Fruit fly (Drosophila melanogaster) whole organism, embryonic: ENCODE measurements around the gene Alh.

Source experiments
- Ada2b ChIP-seq: fragments of 200-800 bp; sonication (Bioruptor generic); IDR thresholded peaks from 2 replicates; pipeline ENCODE4 v1.3.6; 2022; ENCODE audit warnings: missing biosample characterization, missing genetic modification characterization
- Atf3 ChIP-seq: fragments of 200-800 bp; sonication (Bioruptor generic); optimal IDR thresholded peaks from 3 replicates; lab custom pipeline; 2016; ENCODE audit warnings: missing biosample characterization, missing genetic modification characterization
- C15 ChIP-seq: fragments of 200-800 bp; sonication (Bioruptor generic); IDR thresholded peaks from 3 replicates; pipeline ENCODE4 v1.3.6; 2022; ENCODE audit warnings: missing biosample characterization, missing genetic modification characterization
- CG10274 ChIP-seq: fragments of 200-800 bp; sonication (Bioruptor generic); optimal IDR thresholded peaks from 3 replicates; lab custom pipeline; 2017; ENCODE audit warnings: missing biosample characterization, mild to moderate bottlenecking, missing genetic modification characterization
- CG11504 ChIP-seq: fragments of 200-800 bp; sonication (Bioruptor generic); optimal IDR thresholded peaks from 3 replicates; lab custom pipeline; 2019; ENCODE audit warnings: missing biosample characterization, mild to moderate bottlenecking, missing genetic modification characterization, moderate library complexity
- CG12219 ChIP-seq: fragments of 200-800 bp; sonication (Bioruptor generic); optimal IDR thresholded peaks from 3 replicates; lab custom pipeline; 2018; ENCODE audit warnings: missing biosample characterization, mild to moderate bottlenecking, missing genetic modification characterization
- CG12299 ChIP-seq: fragments of 200-800 bp; sonication (Bioruptor generic); optimal IDR thresholded peaks from 2 replicates; lab custom pipeline; 2018; ENCODE audit warnings: missing biosample characterization, mild to moderate bottlenecking, missing genetic modification characterization
- CG14014 ChIP-seq: fragments of 200-800 bp; sonication (Bioruptor generic); IDR thresholded peaks from 2 replicates; pipeline ENCODE4 v1.3.6; 2022; ENCODE audit warnings: missing biosample characterization, missing genetic modification characterization
- CG14441 ChIP-seq: fragments of 200-800 bp; sonication (Bioruptor generic); IDR thresholded peaks from 2 replicates; pipeline ENCODE4 v1.3.6; 2022; ENCODE audit warnings: missing biosample characterization, missing genetic modification characterization
- CG15011 ChIP-seq: fragments of 200-800 bp; sonication (Bioruptor generic); optimal IDR thresholded peaks from 3 replicates; lab custom pipeline; 2018; ENCODE audit warnings: missing biosample characterization, mild to moderate bottlenecking, missing genetic modification characterization
- CG15479 ChIP-seq: fragments of 200-800 bp; sonication (Bioruptor generic); optimal IDR thresholded peaks from 3 replicates; lab custom pipeline; 2019; ENCODE audit warnings: missing biosample characterization, mild to moderate bottlenecking, missing genetic modification characterization, moderate library complexity
- CG15696 ChIP-seq: fragments of 200-800 bp; sonication (Bioruptor generic); optimal IDR thresholded peaks from 2 replicates; lab custom pipeline; 2019; ENCODE audit warnings: missing biosample characterization, mild to moderate bottlenecking, missing genetic modification characterization, moderate library complexity
- CG1603 ChIP-seq: fragments of 200-800 bp; sonication (Bioruptor generic); optimal IDR thresholded peaks from 2 replicates; lab custom pipeline; 2019; ENCODE audit warnings: missing biosample characterization, mild to moderate bottlenecking, missing genetic modification characterization, moderate library complexity
- CG17568 ChIP-seq: fragments of 200-800 bp; sonication (Bioruptor generic); optimal IDR thresholded peaks from 2 replicates; lab custom pipeline; 2018; ENCODE audit warnings: missing biosample characterization, mild to moderate bottlenecking, missing genetic modification characterization, moderate library complexity
- CG18619 ChIP-seq: fragments of 200-800 bp; sonication (Bioruptor generic); optimal IDR thresholded peaks from 3 replicates; lab custom pipeline; 2017; ENCODE audit warnings: missing biosample characterization, mild to moderate bottlenecking, missing genetic modification characterization
- CG2202 ChIP-seq: fragments of 200-800 bp; sonication (Bioruptor generic); optimal IDR thresholded peaks from 2 replicates; lab custom pipeline; 2018; ENCODE audit warnings: missing biosample characterization, mild to moderate bottlenecking, missing genetic modification characterization
- CG30020 ChIP-seq: fragments of 200-800 bp; optimal IDR thresholded peaks from 2 replicates; lab custom pipeline; 2019; ENCODE audit warnings: missing biosample characterization, mild to moderate bottlenecking, missing genetic modification characterization, moderate library complexity
- CG3065 ChIP-seq: fragments of 200-800 bp; sonication (Bioruptor generic); optimal IDR thresholded peaks from 2 replicates; lab custom pipeline; 2016; ENCODE audit warnings: missing biosample characterization, missing genetic modification characterization
- CG32767 ChIP-seq: fragments of 200-800 bp; sonication (Bioruptor generic); IDR thresholded peaks from 2 replicates; pipeline ENCODE4 v1.3.6; 2022; ENCODE audit warnings: missing biosample characterization, missing genetic modification characterization
- CG34224 ChIP-seq: fragments of 200-800 bp; sonication (Bioruptor generic); IDR thresholded peaks from 3 replicates; pipeline ENCODE4 v1.3.6; 2022; ENCODE audit warnings: missing biosample characterization, missing genetic modification characterization; ENCODE audit not compliant: partially characterized antibody
- CG34376 ChIP-seq: fragments of 200-800 bp; sonication (Bioruptor generic); optimal IDR thresholded peaks from 2 replicates; lab custom pipeline; 2018; ENCODE audit warnings: missing biosample characterization, mild to moderate bottlenecking, missing genetic modification characterization
- CG3995 ChIP-seq: fragments of 200-800 bp; sonication (Bioruptor generic); optimal IDR thresholded peaks from 3 replicates; lab custom pipeline; 2016; ENCODE audit warnings: missing biosample characterization, missing genetic modification characterization
- CG7839 ChIP-seq: fragments of 200-800 bp; sonication (Bioruptor generic); optimal IDR thresholded peaks from 3 replicates; lab custom pipeline; 2018; ENCODE audit warnings: missing biosample characterization, mild to moderate bottlenecking, missing genetic modification characterization, moderate library complexity
- CG8290 ChIP-seq, 3 experiments: fragments of 200-800 bp; sonication (Bioruptor generic); optimal IDR thresholded peaks; 2 replicates each; lab custom pipeline; 2016 to 2019; ENCODE audit warnings: missing biosample characterization in 3 of 3, missing genetic modification characterization in 3 of 3, mild to moderate bottlenecking in 2 of 3, moderate library complexity in 1 of 3
- CG9437 ChIP-seq: fragments of 200-800 bp; sonication (Bioruptor generic); optimal IDR thresholded peaks from 2 replicates; lab custom pipeline; 2018; ENCODE audit warnings: missing biosample characterization, mild to moderate bottlenecking, missing genetic modification characterization
- CG9727 ChIP-seq: fragments of 200-800 bp; sonication (Bioruptor generic); optimal IDR thresholded peaks from 3 replicates; lab custom pipeline; 2017; ENCODE audit warnings: missing biosample characterization, mild to moderate bottlenecking, missing genetic modification characterization
- CHES-1-like ChIP-seq: fragments of 200-800 bp; sonication (Bioruptor generic); optimal IDR thresholded peaks from 2 replicates; lab custom pipeline; 2016; ENCODE audit warnings: missing biosample characterization, missing genetic modification characterization
- CTCF ChIP-seq: fragments of 200-800 bp; sonication (Bioruptor generic); optimal IDR thresholded peaks from 2 replicates; lab custom pipeline; 2017; ENCODE audit warnings: missing biosample characterization, mild to moderate bottlenecking, missing genetic modification characterization, moderate library complexity
- Deaf1 ChIP-seq: fragments of 200-800 bp; optimal IDR thresholded peaks from 3 replicates; lab custom pipeline; 2019; ENCODE audit warnings: missing biosample characterization, mild to moderate bottlenecking, missing genetic modification characterization, moderate library complexity
- HLH4C ChIP-seq: fragments of 200-800 bp; sonication (Bioruptor generic); IDR thresholded peaks from 3 replicates; pipeline ENCODE4 v1.3.6; 2022; ENCODE audit warnings: missing biosample characterization, missing genetic modification characterization; ENCODE audit not compliant: partially characterized antibody
- HLH54F ChIP-seq: fragments of 200-800 bp; sonication (Bioruptor generic); optimal IDR thresholded peaks from 3 replicates; lab custom pipeline; 2016; ENCODE audit warnings: missing biosample characterization, missing genetic modification characterization
- Lim3 ChIP-seq: fragments of 200-800 bp; sonication (Bioruptor generic); IDR thresholded peaks from 2 replicates; pipeline ENCODE4 v1.3.6; 2022; ENCODE audit warnings: missing biosample characterization, missing genetic modification characterization
- Nf-YA ChIP-seq: fragments of 200-800 bp; sonication (Bioruptor generic); IDR thresholded peaks from 2 replicates; pipeline ENCODE4 v1.3.6; 2022; ENCODE audit warnings: missing biosample characterization, missing genetic modification characterization
- Oli ChIP-seq: fragments of 200-800 bp; sonication (Bioruptor generic); optimal IDR thresholded peaks from 2 replicates; lab custom pipeline; 2018; ENCODE audit warnings: missing biosample characterization, mild to moderate bottlenecking, missing genetic modification characterization, moderate library complexity
- PHDP ChIP-seq: fragments of 200-800 bp; sonication (Bioruptor generic); optimal IDR thresholded peaks from 3 replicates; lab custom pipeline; 2018; ENCODE audit warnings: missing biosample characterization, mild to moderate bottlenecking, missing genetic modification characterization, moderate library complexity
- Scr ChIP-seq: fragments of 200-800 bp; sonication (Bioruptor generic); IDR thresholded peaks from 2 replicates; pipeline ENCODE4 v1.3.6; 2022; ENCODE audit warnings: missing biosample characterization, missing genetic modification characterization; ENCODE audit not compliant: partially characterized antibody
- al ChIP-seq: fragments of 200-800 bp; sonication (Bioruptor generic); IDR thresholded peaks from 2 replicates; pipeline ENCODE4 v1.3.6; 2022; ENCODE audit warnings: missing biosample characterization, missing genetic modification characterization
- bowl ChIP-seq: fragments of 200-800 bp; sonication (Bioruptor generic); IDR thresholded peaks from 2 replicates; pipeline ENCODE4 v1.3.6; 2022; ENCODE audit warnings: missing biosample characterization, missing genetic modification characterization
- caup ChIP-seq: fragments of 200-800 bp; sonication (Bioruptor generic); optimal IDR thresholded peaks from 3 replicates; lab custom pipeline; 2017; ENCODE audit warnings: missing biosample characterization, mild to moderate bottlenecking, missing genetic modification characterization, moderate library complexity; ENCODE audit not compliant: severe bottlenecking
- chn ChIP-seq: fragments of 200-800 bp; sonication (Bioruptor generic); optimal IDR thresholded peaks from 2 replicates; lab custom pipeline; 2016; ENCODE audit warnings: missing biosample characterization, missing genetic modification characterization
- en ChIP-seq: fragments of 200-800 bp; sonication (Bioruptor generic); optimal IDR thresholded peaks from 2 replicates; lab custom pipeline; 2016; ENCODE audit warnings: missing biosample characterization, missing genetic modification characterization
- fru ChIP-seq: fragments of >200 bp; optimal IDR thresholded peaks from 2 replicates; lab custom pipeline; 2017
- gfzf ChIP-seq: fragments of 200-800 bp; sonication (Bioruptor generic); optimal IDR thresholded peaks from 2 replicates; lab custom pipeline; 2016; ENCODE audit warnings: missing biosample characterization, mild to moderate bottlenecking, missing genetic modification characterization, moderate library complexity
- lola ChIP-seq, 3 experiments: fragments of >200 bp in 2 of 3; fragments of 200-800 bp in 1 of 3; sonication (Bioruptor generic) in 1 of 3; optimal IDR thresholded peaks; 2 replicates each; lab custom pipeline; 2017 to 2019; ENCODE audit warnings: missing biosample characterization in 3 of 3, missing genetic modification characterization in 3 of 3, mild to moderate bottlenecking in 1 of 3, moderate library complexity in 1 of 3
- psq ChIP-seq: fragments of 200-800 bp; sonication (Bioruptor generic); optimal IDR thresholded peaks from 2 replicates; lab custom pipeline; 2017; ENCODE audit warnings: missing biosample characterization, missing genetic modification characterization
- scrt ChIP-seq: fragments of 200-800 bp; sonication (Bioruptor generic); optimal IDR thresholded peaks from 2 replicates; lab custom pipeline; 2018; ENCODE audit warnings: missing biosample characterization, mild to moderate bottlenecking, missing genetic modification characterization, moderate library complexity
- shn ChIP-seq: fragments of 200-800 bp; sonication (Bioruptor generic); optimal IDR thresholded peaks from 3 replicates; lab custom pipeline; 2016; ENCODE audit warnings: missing biosample characterization, missing genetic modification characterization
- slou ChIP-seq: fragments of 200-800 bp; sonication (Bioruptor generic); optimal IDR thresholded peaks from 3 replicates; lab custom pipeline; 2016; ENCODE audit warnings: missing biosample characterization, missing genetic modification characterization
- ssp ChIP-seq: fragments of 200-800 bp; sonication (Bioruptor generic); IDR thresholded peaks from 2 replicates; pipeline ENCODE4 v1.3.6; 2022; ENCODE audit warnings: missing biosample characterization, missing genetic modification characterization
- vnd ChIP-seq: fragments of 200-800 bp; sonication (Bioruptor generic); IDR thresholded peaks from 3 replicates; pipeline ENCODE4 v1.3.6; 2022; ENCODE audit warnings: missing biosample characterization, missing genetic modification characterization; ENCODE audit not compliant: partially characterized antibody
- zen ChIP-seq: fragments of 200-800 bp; sonication (Bioruptor generic); optimal IDR thresholded peaks from 3 replicates; lab custom pipeline; 2018; ENCODE audit warnings: missing biosample characterization, mild to moderate bottlenecking, missing genetic modification characterization, moderate library complexity

Alh gene

DNA sequence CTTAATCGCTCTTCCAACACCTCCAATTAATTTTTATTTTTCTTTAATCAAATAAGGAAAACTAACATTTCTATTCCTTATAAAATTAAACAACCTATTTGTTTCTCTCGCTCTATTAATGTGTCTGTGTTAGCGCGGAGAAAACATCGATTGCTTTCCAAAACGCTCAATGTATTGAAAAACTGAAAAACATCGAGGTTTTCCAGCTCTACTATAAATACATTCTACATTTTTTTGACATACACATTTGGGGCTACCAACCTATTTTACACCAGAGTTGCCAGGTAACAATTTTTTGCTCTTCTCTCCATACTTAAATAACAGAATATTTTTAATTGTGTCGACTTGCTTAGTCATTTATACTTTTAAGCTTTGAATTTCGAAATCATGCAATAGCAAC is 32.1 kb downstream of the Alh start (continued):
- peak; percentile 7 for TF ChIP-seq zen (tag; lab: Kevin White, UChicago)
- peak; percentile 66 for TF ChIP-seq CG34224
- TF ChIP-seq CHES-1-like (GFP tag; lab: Kevin White, UChicago): peak; percentile 43
- peak; percentile 59 for TF ChIP-seq vnd (GFP tag; lab: Robert Waterston, UW)
- no peak for TF ChIP-seq CG15011 (GFP tag; lab: Kevin White, UChicago)
- no peak for TF ChIP-seq CG12299 (tag; lab: Kevin White, UChicago)
- peak; percentile 30 for TF ChIP-seq CG15696 (tag; lab: Kevin White, UChicago)
- no peak for TF ChIP-seq Atf3 (GFP tag; lab: Kevin White, UChicago)
- no peak for TF ChIP-seq CG12219 (GFP tag; lab: Kevin White, UChicago)
- TF ChIP-seq bowl (GFP tag; lab: Robert Waterston, UW): no peak
- no peak for TF ChIP-seq chn (GFP tag; lab: Kevin White, UChicago)
- peak; percentile 65 for TF ChIP-seq CG11504 (tag; lab: Kevin White, UChicago)
- TF ChIP-seq Ada2b (GFP tag; lab: Robert Waterston, UW): no peak
- no peak for TF ChIP-seq caup (GFP tag; lab: Kevin White, UChicago)
- no peak for TF ChIP-seq Oli (tag; lab: Kevin White, UChicago)
- peak; percentile 71 for TF ChIP-seq CG8290 (GFP tag; optimal IDR thresholded peaks at IDR 0.05; lab: Kevin White, UChicago)
- no peak for TF ChIP-seq CG8290 (tag; optimal IDR thresholded peaks at IDR 0.05; lab: Kevin White, UChicago)
- peak; percentile 62 for TF ChIP-seq Scr (GFP tag; lab: Robert Waterston, UW)
- no peak for TF ChIP-seq ssp (GFP tag; lab: Robert Waterston, UW)
- TF ChIP-seq CG7839 (tag; lab: Kevin White, UChicago): no peak
- TF ChIP-seq shn (GFP tag; lab: Kevin White, UChicago): no peak
- no peak for TF ChIP-seq CG2202 (tag; lab: Kevin White, UChicago)
- no peak for TF ChIP-seq CG18619
- no peak for TF ChIP-seq CG9727 (GFP tag; lab: Kevin White, UChicago)
- no peak for TF ChIP-seq C15
- TF ChIP-seq Lim3 (GFP tag; lab: Robert Waterston, UW): no peak
- peak; percentile 57 for TF ChIP-seq CG30020
- no peak for TF ChIP-seq CG14441 (GFP tag; lab: Robert Waterston, UW)
- no peak for TF ChIP-seq CG15479 (GFP tag; lab: Kevin White, UChicago)
- no peak for TF ChIP-seq fru (lab: Kevin White, UChicago)
- no peak for TF ChIP-seq CG3065 (GFP tag; lab: Kevin White, UChicago)
- TF ChIP-seq CG3995: peak; percentile 2
- peak; percentile 56; the same call in 2 of the 3 replicates for TF ChIP-seq HLH4C (GFP tag; lab: Robert Waterston, UW)
- TF ChIP-seq CG14014 (GFP tag; lab: Robert Waterston, UW): no peak
- no peak for TF ChIP-seq slou (GFP tag; lab: Kevin White, UChicago)
- no peak for TF ChIP-seq PHDP (tag; lab: Kevin White, UChicago)
- TF ChIP-seq Deaf1 (tag; lab: Kevin White, UChicago): no peak
- no peak for TF ChIP-seq lola (GFP tag; optimal IDR thresholded peaks at IDR 0.05; lab: Kevin White, UChicago)
- no peak for TF ChIP-seq CG17568
- no peak for TF ChIP-seq Nf-YA (GFP tag; lab: Robert Waterston, UW)
- TF ChIP-seq psq: no peak
- peak; percentile 24 for TF ChIP-seq HLH54F (GFP tag; lab: Kevin White, UChicago)
- TF ChIP-seq CG1603 (tag; lab: Kevin White, UChicago): peak; percentile 70
- TF ChIP-seq al (GFP tag; lab: Robert Waterston, UW): no peak
- no peak for TF ChIP-seq CG9437 (GFP tag; lab: Kevin White, UChicago)
- no peak for TF ChIP-seq CG34376 (GFP tag; lab: Kevin White, UChicago)
- TF ChIP-seq CG32767: no peak
- no peak for TF ChIP-seq en (GFP tag; lab: Kevin White, UChicago)
- TF ChIP-seq gfzf (GFP tag; lab: Kevin White, UChicago): peak; percentile 39
- peak; percentile 75 for TF ChIP-seq CTCF (GFP tag; lab: Kevin White, UChicago)
- no peak for TF ChIP-seq CG10274 (GFP tag; lab: Kevin White, UChicago)
- TF ChIP-seq scrt (GFP tag; lab: Kevin White, UChicago): no peak
